Worm (Caenorhabditis elegans): ENCODE measurements around the gene F31F4.17.

The F31F4.17 gene

DNA sequence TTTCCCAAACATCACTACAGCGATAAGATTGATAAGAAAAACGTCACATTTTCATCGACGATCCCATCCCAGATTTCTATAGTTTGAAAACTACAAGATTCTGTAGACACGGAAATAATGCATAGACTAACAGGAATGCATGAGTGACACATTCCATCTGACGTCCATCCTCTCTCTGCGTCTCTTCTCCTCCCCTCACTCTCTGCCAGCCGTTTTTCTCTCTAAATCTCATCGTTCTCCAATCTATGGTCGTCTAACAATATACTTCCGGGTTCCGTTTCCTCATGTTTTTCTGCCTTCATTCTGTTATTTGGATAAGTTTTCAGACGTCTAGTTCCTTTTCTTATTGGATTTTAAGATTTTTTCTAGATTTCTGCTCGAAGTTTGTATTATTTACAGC lies 41.1 kb downstream of the F31F4.17 start, which contains the start of gene F48G7.4:
F48G7.4 (plus strand) TSS at position 400 of the 400 bp plus-strand sequence.
- TF ChIP-seq mab-5 (tag; optimal IDR thresholded peaks at IDR 0.05) (no peak), unc-62 (GFP tag; optimal IDR thresholded peaks at IDR 0.05) (peak; percentile 86), mls-2 (tag; optimal IDR thresholded peaks at IDR 0.05) (no peak), elt-3 (tag; optimal IDR thresholded peaks at IDR 0.05) (no peak)

DNA sequence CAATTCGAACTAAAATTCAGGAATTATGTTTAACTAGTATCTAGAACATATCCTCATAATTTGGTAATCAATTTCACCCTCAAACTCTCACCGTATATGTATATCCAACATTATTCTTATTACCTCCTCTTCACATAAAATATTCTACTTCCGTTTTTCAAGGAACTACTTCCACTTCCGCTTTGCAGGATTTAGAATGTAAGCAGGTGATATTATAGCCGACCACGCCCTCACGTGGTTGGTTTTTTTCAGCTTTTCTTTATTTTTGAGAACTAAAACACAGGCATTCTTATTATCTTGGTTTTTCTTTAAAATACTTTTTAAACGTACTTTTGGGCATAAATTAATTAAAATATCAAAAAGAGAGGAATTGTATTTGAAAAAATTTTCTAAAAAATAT lies 42.2 kb downstream of the F31F4.17 start:
- no peak for TF ChIP-seq hlh-1 (tag; optimal IDR thresholded peaks at IDR 0.05)
- no peak for TF ChIP-seq unc-39 (tag; optimal IDR thresholded peaks at IDR 0.05)
- TF ChIP-seq zip-8 (tag; optimal IDR thresholded peaks at IDR 0.05): no peak
- no peak for TF ChIP-seq pha-4 (tag; optimal IDR thresholded peaks at IDR 0.05)

DNA sequence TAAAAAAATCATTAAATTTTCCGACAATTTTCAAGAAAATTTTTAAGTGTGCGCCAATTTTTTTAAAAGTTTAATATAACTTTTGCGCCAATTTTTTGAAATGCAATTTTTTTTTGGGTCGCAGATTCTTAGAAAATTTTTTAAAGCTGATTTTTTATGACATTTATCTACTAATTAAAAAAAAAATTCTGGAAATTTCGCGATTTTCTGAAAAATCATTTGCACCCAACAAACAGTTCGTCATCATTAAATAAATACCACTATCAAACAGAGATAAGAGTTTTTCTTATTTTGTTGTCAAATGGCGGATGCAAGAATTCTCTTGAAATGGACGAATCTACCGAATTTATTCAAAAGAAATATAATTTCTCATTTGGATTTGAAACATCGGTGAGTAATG lies 44.8 kb downstream of the F31F4.17 start, which contains the start of gene F48G7.13:
F48G7.13 (plus strand) TSS at position 301 of the 400 bp plus-strand sequence.
- TF ChIP-seq nhr-2 (tag; optimal IDR thresholded peaks at IDR 0.05) (no peak), elt-3 (tag; optimal IDR thresholded peaks at IDR 0.05) (no peak), unc-62 (GFP tag; optimal IDR thresholded peaks at IDR 0.05) (no peak), elt-1 (tag; optimal IDR thresholded peaks at IDR 0.05; ENCODE audit: borderline replicate concordance, insufficient read depth) (no peak), tbx-8 (GFP tag; optimal IDR thresholded peaks at IDR 0.05) (no peak), lsy-2 (tag; optimal IDR thresholded peaks at IDR 0.05) (no peak), ceh-39 (tag; optimal IDR thresholded peaks at IDR 0.05) (no peak)

DNA sequence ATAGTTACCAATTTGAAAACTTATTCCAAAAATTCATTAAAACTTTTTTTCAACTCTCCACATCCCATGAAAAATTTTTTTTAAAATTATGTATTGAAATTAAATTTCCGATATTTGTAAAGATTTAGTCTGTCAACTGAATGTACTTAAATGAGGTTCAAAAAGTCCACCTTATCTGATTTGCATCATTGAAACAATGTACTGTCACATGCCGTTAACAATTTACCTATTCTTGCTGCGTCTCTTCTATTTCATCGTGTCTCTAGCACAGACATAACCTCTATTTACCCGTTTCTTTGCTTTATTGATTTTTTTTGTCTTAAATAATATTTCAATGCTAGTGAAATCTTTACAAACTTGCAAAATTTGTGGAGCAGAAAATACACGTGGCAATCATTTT lies 49.9 kb downstream of the F31F4.17 start, which contains the start of gene nhr-90:
nhr-90 (plus strand) TSS at position 296 of the 400 bp plus-strand sequence.
- TF ChIP-seq nhr-2 (tag; optimal IDR thresholded peaks at IDR 0.05) (no peak), elt-1 (tag; optimal IDR thresholded peaks at IDR 0.05; ENCODE audit: borderline replicate concordance, insufficient read depth) (no peak), ceh-39 (tag; optimal IDR thresholded peaks at IDR 0.05) (no peak), mls-2 (tag; optimal IDR thresholded peaks at IDR 0.05) (no peak), nhr-12 (tag; optimal IDR thresholded peaks at IDR 0.05) (no peak), ceh-83 (GFP tag; optimal IDR thresholded peaks at IDR 0.05) (no peak)

DNA sequence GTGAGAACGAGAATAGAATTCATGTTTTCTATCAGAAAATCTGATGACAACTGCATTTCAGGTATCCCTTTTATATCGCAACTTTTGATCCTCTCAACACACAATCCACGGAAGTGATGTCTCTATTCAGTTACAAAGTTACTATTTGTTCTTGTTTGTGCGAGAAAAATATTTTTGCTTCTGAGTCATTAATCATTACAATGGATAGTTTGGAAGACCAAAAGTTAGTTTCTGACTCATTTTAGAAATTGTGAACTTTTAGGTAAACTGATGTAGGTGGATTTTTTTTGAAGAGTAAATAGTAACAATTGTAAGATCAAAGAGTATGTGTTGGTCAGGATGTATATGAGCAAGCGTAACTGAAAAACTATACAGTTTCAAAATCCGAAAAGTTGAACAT lies 50.4 kb downstream of the F31F4.17 start, which contains the start of gene srlf-36:
srlf-36 (minus strand) TSS at position 101 of the 400 bp plus-strand sequence.
- TF ChIP-seq elt-1 (tag; optimal IDR thresholded peaks at IDR 0.05; ENCODE audit: borderline replicate concordance, insufficient read depth): no peak
- TF ChIP-seq ceh-39 (tag; optimal IDR thresholded peaks at IDR 0.05): no peak
- no peak for TF ChIP-seq ceh-83 (GFP tag; optimal IDR thresholded peaks at IDR 0.05)
- no peak for TF ChIP-seq ham-2 (GFP tag; optimal IDR thresholded peaks at IDR 0.05)
- no peak for TF ChIP-seq ceh-43 (GFP tag; optimal IDR thresholded peaks at IDR 0.05)
- TF ChIP-seq zip-8 (tag; optimal IDR thresholded peaks at IDR 0.05): no peak

DNA sequence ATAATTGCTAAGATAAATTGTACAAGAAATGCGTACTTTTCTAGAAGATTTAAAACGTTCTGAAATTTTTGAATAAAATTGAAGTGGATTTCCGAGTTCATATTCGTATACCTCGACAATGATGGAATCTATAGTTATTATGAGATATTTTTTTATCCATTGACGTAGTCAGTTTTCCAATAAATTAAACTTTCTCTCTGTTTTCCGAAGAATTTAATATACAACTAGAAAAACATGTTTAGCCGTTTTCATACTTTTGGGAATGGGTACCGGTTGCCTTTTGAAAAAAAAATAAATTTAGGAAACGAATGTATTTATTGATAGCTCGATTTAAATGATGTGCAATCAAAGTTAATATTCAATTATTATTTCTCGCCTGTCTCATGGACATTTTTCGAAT lies 51.3 kb downstream of the F31F4.17 start, which contains the start of gene srw-109:
srw-109 (minus strand) TSS at position 101 of the 400 bp plus-strand sequence.
- no peak for TF ChIP-seq sem-2 (GFP tag; optimal IDR thresholded peaks at IDR 0.05)
- no peak for TF ChIP-seq blmp-1 (tag; optimal IDR thresholded peaks at IDR 0.05)
- no peak for TF ChIP-seq unc-39 (tag; optimal IDR thresholded peaks at IDR 0.05)
- TF ChIP-seq mab-5 (tag; optimal IDR thresholded peaks at IDR 0.05): no peak
- no peak for TF ChIP-seq unc-120 (tag; optimal IDR thresholded peaks at IDR 0.05; ENCODE audit: poor library complexity, severe bottlenecking)
- TF ChIP-seq ces-1 (GFP tag; optimal IDR thresholded peaks at IDR 0.05): no peak
